Fruit fly (Drosophila melanogaster) whole organism, embryonic: Measurements from ENCODE around the gene CG13912.

Experiments
- Ada2b ChIP-seq: fragments of 200-800 bp; sonication (Bioruptor generic); IDR thresholded peaks from 2 replicates; pipeline ENCODE4 v1.3.6; 2022; ENCODE audit warnings: missing biosample characterization, missing genetic modification characterization
- Bdp1 ChIP-seq: fragments of 200-800 bp; sonication (Bioruptor generic); optimal IDR thresholded peaks from 3 replicates; lab custom pipeline; 2016; ENCODE audit warnings: missing biosample characterization, missing genetic modification characterization
- CG11085 ChIP-seq: fragments of 200-800 bp; sonication (Bioruptor generic); IDR thresholded peaks from 2 replicates; pipeline ENCODE4 v1.3.6; 2022; ENCODE audit warnings: missing biosample characterization, missing genetic modification characterization
- CG11247 ChIP-seq: fragments of 200-800 bp; sonication (Bioruptor generic); IDR thresholded peaks from 2 replicates; pipeline ENCODE4 v1.3.6; 2022; ENCODE audit warnings: missing biosample characterization, missing genetic modification characterization
- CG11560 ChIP-seq: fragments of 200-800 bp; sonication (Bioruptor generic); IDR thresholded peaks from 3 replicates; pipeline ENCODE4 v1.3.6; 2022; ENCODE audit warnings: missing biosample characterization, missing genetic modification characterization
- CG12659 ChIP-seq: fragments of 200-800 bp; sonication (Bioruptor generic); optimal IDR thresholded peaks from 3 replicates; lab custom pipeline; 2017; ENCODE audit warnings: mild to moderate bottlenecking, missing biosample characterization, missing genetic modification reagents, missing genetic modification characterization
- CG12769 ChIP-seq: fragments of 200-800 bp; sonication (Bioruptor generic); optimal IDR thresholded peaks from 2 replicates; lab custom pipeline; 2019; ENCODE audit warnings: missing biosample characterization, mild to moderate bottlenecking, missing genetic modification characterization, moderate library complexity
- CG14014 ChIP-seq: fragments of 200-800 bp; sonication (Bioruptor generic); IDR thresholded peaks from 2 replicates; pipeline ENCODE4 v1.3.6; 2022; ENCODE audit warnings: missing biosample characterization, missing genetic modification characterization
- CG15011 ChIP-seq: fragments of 200-800 bp; sonication (Bioruptor generic); optimal IDR thresholded peaks from 3 replicates; lab custom pipeline; 2018; ENCODE audit warnings: missing biosample characterization, mild to moderate bottlenecking, missing genetic modification characterization
- CG15269 ChIP-seq: fragments of 200-800 bp; sonication (Bioruptor generic); optimal IDR thresholded peaks from 2 replicates; lab custom pipeline; 2018; ENCODE audit warnings: missing biosample characterization, mild to moderate bottlenecking, missing genetic modification characterization, moderate library complexity
- CG17359 ChIP-seq: fragments of 200-800 bp; sonication (Bioruptor generic); optimal IDR thresholded peaks from 3 replicates; lab custom pipeline; 2018; ENCODE audit warnings: missing biosample characterization, mild to moderate bottlenecking, missing genetic modification characterization, moderate library complexity
- CG31224 ChIP-seq: fragments of 200-800 bp; sonication (Bioruptor generic); IDR thresholded peaks from 2 replicates; pipeline ENCODE4 v1.3.6; 2022; ENCODE audit warnings: missing biosample characterization, missing genetic modification characterization
- CG31441 ChIP-seq: fragments of 200-800 bp; sonication (Bioruptor generic); IDR thresholded peaks from 2 replicates; pipeline ENCODE4 v1.3.6; 2022; ENCODE audit warnings: missing biosample characterization, missing genetic modification characterization
- CG32532 ChIP-seq: fragments of 200-800 bp; sonication (Bioruptor generic); IDR thresholded peaks from 2 replicates; pipeline ENCODE4 v1.3.6; 2022; ENCODE audit warnings: missing biosample characterization, missing genetic modification characterization
- CG32767 ChIP-seq: fragments of 200-800 bp; sonication (Bioruptor generic); IDR thresholded peaks from 2 replicates; pipeline ENCODE4 v1.3.6; 2022; ENCODE audit warnings: missing biosample characterization, missing genetic modification characterization
- CG32772 ChIP-seq: fragments of 200-800 bp; sonication (Bioruptor generic); IDR thresholded peaks from 2 replicates; pipeline ENCODE4 v1.3.6; 2022; ENCODE audit warnings: missing biosample characterization, missing genetic modification characterization
- CG33213 ChIP-seq: fragments of 200-800 bp; sonication (Bioruptor generic); optimal IDR thresholded peaks from 3 replicates; lab custom pipeline; 2016; ENCODE audit warnings: missing biosample characterization, missing genetic modification characterization
- CG6683 ChIP-seq: fragments of 200-800 bp; sonication (Bioruptor generic); optimal IDR thresholded peaks from 2 replicates; lab custom pipeline; 2017; ENCODE audit warnings: missing biosample characterization, mild to moderate bottlenecking, missing genetic modification characterization, missing genetic modification reagents
- CG6813 ChIP-seq: fragments of 200-800 bp; sonication (Bioruptor generic); optimal IDR thresholded peaks from 2 replicates; lab custom pipeline; 2017; ENCODE audit warnings: missing biosample characterization, missing genetic modification characterization, mild to moderate bottlenecking, moderate library complexity, missing genetic modification reagents
- CG8359 ChIP-seq: fragments of 200-800 bp; sonication (Bioruptor generic); optimal IDR thresholded peaks from 2 replicates; lab custom pipeline; 2017; ENCODE audit warnings: missing biosample characterization, mild to moderate bottlenecking, missing genetic modification characterization, borderline replicate concordance
- CG8388 ChIP-seq: fragments of 200-800 bp; sonication (Bioruptor generic); optimal IDR thresholded peaks from 2 replicates; lab custom pipeline; 2019; ENCODE audit warnings: missing biosample characterization, mild to moderate bottlenecking, missing genetic modification characterization, moderate library complexity
- CG9437 ChIP-seq: fragments of 200-800 bp; sonication (Bioruptor generic); optimal IDR thresholded peaks from 2 replicates; lab custom pipeline; 2018; ENCODE audit warnings: missing biosample characterization, mild to moderate bottlenecking, missing genetic modification characterization
- D19B ChIP-seq: fragments of 200-800 bp; sonication (Bioruptor generic); optimal IDR thresholded peaks from 2 replicates; lab custom pipeline; 2017; ENCODE audit warnings: missing biosample characterization, mild to moderate bottlenecking, missing genetic modification characterization
- HHEX ChIP-seq: fragments of 200-800 bp; sonication (Bioruptor generic); optimal IDR thresholded peaks from 3 replicates; lab custom pipeline; 2017; ENCODE audit warnings: missing biosample characterization, mild to moderate bottlenecking, missing genetic modification characterization, missing genetic modification reagents
- MTF-1 ChIP-seq: fragments of 200-800 bp; sonication (Bioruptor generic); optimal IDR thresholded peaks from 2 replicates; lab custom pipeline; 2018; ENCODE audit warnings: missing biosample characterization, mild to moderate bottlenecking, missing genetic modification characterization, borderline replicate concordance
- Meics ChIP-seq: fragments of 200-800 bp; sonication (Bioruptor generic); optimal IDR thresholded peaks from 2 replicates; lab custom pipeline; 2017; ENCODE audit warnings: missing biosample characterization, mild to moderate bottlenecking, missing genetic modification characterization
- PHDP ChIP-seq: fragments of 200-800 bp; sonication (Bioruptor generic); optimal IDR thresholded peaks from 3 replicates; lab custom pipeline; 2018; ENCODE audit warnings: missing biosample characterization, mild to moderate bottlenecking, missing genetic modification characterization, moderate library complexity
- Ravus ChIP-seq: fragments of 200-800 bp; sonication (Bioruptor generic); IDR thresholded peaks from 2 replicates; pipeline ENCODE4 v1.3.6; 2022; ENCODE audit warnings: missing biosample characterization, missing genetic modification characterization
- Sin3A ChIP-seq: fragments of >200 bp; optimal IDR thresholded peaks from 2 replicates; lab custom pipeline; 2018
- Xrp1 ChIP-seq: fragments of 200-800 bp; sonication (Bioruptor generic); IDR thresholded peaks from 2 replicates; pipeline ENCODE4 v1.3.6; 2022; ENCODE audit warnings: missing biosample characterization, missing genetic modification characterization
- amos ChIP-seq: fragments of 200-800 bp; sonication (Bioruptor generic); IDR thresholded peaks from 2 replicates; pipeline ENCODE4 v1.3.6; 2022; ENCODE audit warnings: missing biosample characterization, missing genetic modification characterization; ENCODE audit not compliant: partially characterized antibody
- btn ChIP-seq: fragments of 200-800 bp; sonication (Bioruptor generic); optimal IDR thresholded peaks from 2 replicates; lab custom pipeline; 2016; ENCODE audit warnings: missing biosample characterization, missing genetic modification characterization
- crc ChIP-seq: fragments of 200-800 bp; sonication (Bioruptor generic); optimal IDR thresholded peaks from 2 replicates; lab custom pipeline; 2016; ENCODE audit warnings: missing biosample characterization, missing genetic modification characterization
- cwo ChIP-seq: fragments of 200-800 bp; sonication (Bioruptor generic); optimal IDR thresholded peaks from 3 replicates; lab custom pipeline; 2017; ENCODE audit warnings: missing biosample characterization, missing genetic modification characterization, mild to moderate bottlenecking, moderate library complexity, missing genetic modification reagents
- dimm ChIP-seq: fragments of 200-800 bp; sonication (Bioruptor generic); IDR thresholded peaks from 2 replicates; pipeline ENCODE4 v1.3.6; 2022; ENCODE audit warnings: missing biosample characterization, missing genetic modification characterization
- dpn ChIP-seq, 2 experiments: fragments of 200-800 bp; sonication (Bioruptor generic); optimal IDR thresholded peaks; 3 replicates each; lab custom pipeline; 2016; ENCODE audit warnings: missing biosample characterization in 2 of 2, missing genetic modification characterization in 2 of 2
- en ChIP-seq: fragments of 200-800 bp; sonication (Bioruptor generic); optimal IDR thresholded peaks from 2 replicates; lab custom pipeline; 2016; ENCODE audit warnings: missing biosample characterization, missing genetic modification characterization
- ewg ChIP-seq: fragments of 200-800 bp; sonication (Bioruptor generic); optimal IDR thresholded peaks from 3 replicates; lab custom pipeline; 2017; ENCODE audit warnings: mild to moderate bottlenecking, missing biosample characterization, missing genetic modification reagents, missing genetic modification characterization
- fru ChIP-seq: fragments of >200 bp; optimal IDR thresholded peaks from 2 replicates; lab custom pipeline; 2017
- gt ChIP-seq: fragments of 200-800 bp; sonication (Bioruptor generic); IDR thresholded peaks from 2 replicates; pipeline ENCODE4 v1.3.6; 2022; ENCODE audit warnings: missing biosample characterization, missing genetic modification characterization
- klu ChIP-seq: fragments of 200-800 bp; sonication (Bioruptor generic); IDR thresholded peaks from 2 replicates; pipeline ENCODE4 v1.3.6; 2022; ENCODE audit warnings: missing biosample characterization, missing genetic modification characterization
- kni ChIP-seq: fragments of 200-800 bp; sonication (Bioruptor generic); optimal IDR thresholded peaks from 3 replicates; lab custom pipeline; 2017; ENCODE audit warnings: mild to moderate bottlenecking, missing biosample characterization, missing genetic modification reagents, missing genetic modification characterization
- lilli ChIP-seq: fragments of 200-800 bp; sonication (Bioruptor generic); optimal IDR thresholded peaks from 3 replicates; lab custom pipeline; 2016; ENCODE audit warnings: missing biosample characterization, missing genetic modification characterization
- odd ChIP-seq: fragments of 200-800 bp; sonication (Bioruptor generic); optimal IDR thresholded peaks from 2 replicates; lab custom pipeline; 2017; ENCODE audit warnings: missing biosample characterization, mild to moderate bottlenecking, missing genetic modification characterization
- rib ChIP-seq: fragments of 200-800 bp; sonication (Bioruptor generic); IDR thresholded peaks from 2 replicates; pipeline ENCODE4 v1.3.6; 2022; ENCODE audit warnings: missing biosample characterization, missing genetic modification characterization
- sob ChIP-seq: fragments of 200-800 bp; sonication (Bioruptor generic); IDR thresholded peaks from 2 replicates; pipeline ENCODE4 v1.3.6; 2022; ENCODE audit warnings: missing biosample characterization, missing genetic modification characterization
- trh ChIP-seq: fragments of 200-800 bp; sonication (Bioruptor generic); optimal IDR thresholded peaks from 2 replicates; lab custom pipeline; 2016; ENCODE audit warnings: missing biosample characterization, missing genetic modification characterization
- ttk ChIP-seq: fragments of 200-800 bp; sonication (Bioruptor generic); IDR thresholded peaks from 2 replicates; pipeline ENCODE4 v2.1.2; 2022; ENCODE audit warnings: missing biosample characterization, missing genetic modification characterization
- tx ChIP-seq: fragments of 200-800 bp; sonication (Bioruptor generic); optimal IDR thresholded peaks from 2 replicates; lab custom pipeline; 2016; ENCODE audit warnings: missing biosample characterization, missing genetic modification characterization
- wdn ChIP-seq: fragments of 200-800 bp; sonication (Bioruptor generic); IDR thresholded peaks from 2 replicates; pipeline ENCODE4 v1.3.6; 2022; ENCODE audit warnings: missing biosample characterization, missing genetic modification characterization
- zen ChIP-seq: fragments of 200-800 bp; sonication (Bioruptor generic); optimal IDR thresholded peaks from 3 replicates; lab custom pipeline; 2018; ENCODE audit warnings: missing biosample characterization, mild to moderate bottlenecking, missing genetic modification characterization, moderate library complexity

The CG13912 gene

dm6 chr3L:1151691-1152090 is 37.7 kb upstream of the CG13912 start (continued):
- TF ChIP-seq Xrp1 (GFP tag; lab: Robert Waterston, UW) (peak; percentile 45; the same call in 1 of the 2 replicates), Sin3A (no peak), dimm (GFP tag; lab: Robert Waterston, UW) (no peak), ewg (peak; percentile 3), CG11560 (tag; lab: Robert Waterston, UW) (0 out of 3 replicates have a peak, but pooled peaks have one; percentile 33), btn (GFP tag; lab: Kevin White, UChicago) (no peak), Ada2b (GFP tag; lab: Robert Waterston, UW) (peak; percentile 57), amos (GFP tag; lab: Robert Waterston, UW) (no peak), CG11085 (GFP tag; lab: Robert Waterston, UW) (0 out of 2 replicates have a peak, but pooled peaks have one; percentile 55), HHEX (peak; percentile 50), CG32772 (GFP tag; lab: Robert Waterston, UW) (0 out of 2 replicates have a peak, but pooled peaks have one; percentile 33), Meics (peak; percentile 48), CG32532 (GFP tag; lab: Robert Waterston, UW) (peak; percentile 76; the same call in 1 of the 2 replicates), rib (GFP tag; lab: Robert Waterston, UW) (peak; percentile 26; the same call in 1 of the 2 replicates), CG15011 (GFP tag; lab: Kevin White, UChicago) (no peak), fru (no peak), zen (tag; lab: Kevin White, UChicago) (peak; percentile 20), D19B (GFP tag; lab: Kevin White, UChicago) (peak; percentile 28), dpn (GFP tag; optimal IDR thresholded peaks at IDR 0.05; lab: Kevin White, UChicago) (peak; percentile 28 to 31), en (no peak), CG15269 (tag; lab: Kevin White, UChicago) (peak; percentile 61), trh (GFP tag; lab: Kevin White, UChicago) (no peak), PHDP (tag; lab: Kevin White, UChicago) (peak; percentile 55), CG9437 (GFP tag; lab: Kevin White, UChicago) (peak; percentile 11), CG33213 (GFP tag; lab: Kevin White, UChicago) (no peak), ttk (GFP tag; lab: Robert Waterston, UW) (peak; percentile 41; the same call in 1 of the 2 replicates), klu (peak; percentile 50; the same call in 1 of the 2 replicates), CG6683 (GFP tag; lab: Kevin White, UChicago) (peak; percentile 5), CG12659 (GFP tag; lab: Kevin White, UChicago) (peak; percentile 41), crc (GFP tag; lab: Kevin White, UChicago) (no peak), kni (no peak), gt (GFP tag; lab: Robert Waterston, UW) (no peak), CG31224 (GFP tag; lab: Robert Waterston, UW) (peak; percentile 50; the same call in 1 of the 2 replicates), CG31441 (peak; percentile 63; the same call in 1 of the 2 replicates), wdn (GFP tag; lab: Robert Waterston, UW) (peak; percentile 35; the same call in 1 of the 2 replicates), CG8359 (GFP tag; lab: Kevin White, UChicago) (no peak), CG6813 (no peak), tx (GFP tag; lab: Kevin White, UChicago) (no peak), Ravus (GFP tag; lab: Robert Waterston, UW) (no peak), CG8388 (no peak), MTF-1 (no peak), CG32767 (peak; percentile 47; the same call in 1 of the 2 replicates), CG17359 (tag; lab: Kevin White, UChicago) (peak; percentile 40), Bdp1 (GFP tag; lab: Kevin White, UChicago) (no peak), lilli (GFP tag; lab: Kevin White, UChicago) (peak; percentile 11), CG14014 (GFP tag; lab: Robert Waterston, UW) (peak; percentile 63), CG11247 (GFP tag; lab: Robert Waterston, UW) (peak; percentile 70; the same call in 1 of the 2 replicates), cwo (GFP tag; lab: Kevin White, UChicago) (peak; percentile 28), CG12769 (peak; percentile 35), sob (GFP tag; lab: Robert Waterston, UW) (peak; percentile 67), odd (GFP tag; lab: Kevin White, UChicago) (no peak)
